Fruit fly (Drosophila melanogaster) whole organism, embryonic: Measurements from ENCODE around the gene CkIIalpha-i3.

ENCODE experiments used
- Antp ChIP-seq: fragments of 200-800 bp; sonication (Bioruptor generic); optimal IDR thresholded peaks from 3 replicates; lab custom pipeline; 2016; ENCODE audit warnings: missing biosample characterization, missing genetic modification characterization
- Atf6 ChIP-seq: fragments of 200-800 bp; sonication (Bioruptor generic); IDR thresholded peaks from 2 replicates; pipeline ENCODE4 v1.3.6; 2022; ENCODE audit warnings: missing biosample characterization, missing genetic modification characterization
- CG11093 ChIP-seq: fragments of 200-800 bp; sonication (Bioruptor generic); IDR thresholded peaks from 3 replicates; pipeline ENCODE4 v1.3.6; 2022; ENCODE audit warnings: missing biosample characterization, missing genetic modification characterization
- CG15269 ChIP-seq: fragments of 200-800 bp; sonication (Bioruptor generic); optimal IDR thresholded peaks from 2 replicates; lab custom pipeline; 2018; ENCODE audit warnings: missing biosample characterization, mild to moderate bottlenecking, missing genetic modification characterization, moderate library complexity
- CG15601 ChIP-seq: fragments of 200-800 bp; sonication (Bioruptor generic); optimal IDR thresholded peaks from 3 replicates; lab custom pipeline; 2019; ENCODE audit warnings: missing biosample characterization, mild to moderate bottlenecking, missing genetic modification characterization, moderate library complexity
- CG17328 ChIP-seq: fragments of 200-800 bp; sonication (Bioruptor generic); IDR thresholded peaks from 2 replicates; pipeline ENCODE4 v1.3.6; 2022; ENCODE audit warnings: missing biosample characterization, missing genetic modification characterization
- CG17361 ChIP-seq: fragments of 200-800 bp; sonication (Bioruptor generic); IDR thresholded peaks from 3 replicates; pipeline ENCODE4 v1.3.6; 2022; ENCODE audit warnings: missing biosample characterization, missing genetic modification characterization
- CG2116 ChIP-seq: fragments of 200-800 bp; sonication (Bioruptor generic); optimal IDR thresholded peaks from 3 replicates; lab custom pipeline; 2018; ENCODE audit warnings: missing biosample characterization, mild to moderate bottlenecking, missing genetic modification characterization
- CG2120 ChIP-seq: fragments of 200-800 bp; sonication (Bioruptor generic); optimal IDR thresholded peaks from 3 replicates; lab custom pipeline; 2016; ENCODE audit warnings: missing biosample characterization, missing genetic modification characterization
- CG2199 ChIP-seq: fragments of 200-800 bp; sonication (Bioruptor generic); IDR thresholded peaks from 3 replicates; pipeline ENCODE4 v1.3.6; 2022; ENCODE audit warnings: missing biosample characterization, missing genetic modification characterization
- CG31224 ChIP-seq: fragments of 200-800 bp; sonication (Bioruptor generic); IDR thresholded peaks from 2 replicates; pipeline ENCODE4 v1.3.6; 2022; ENCODE audit warnings: missing biosample characterization, missing genetic modification characterization
- CG33213 ChIP-seq: fragments of 200-800 bp; sonication (Bioruptor generic); optimal IDR thresholded peaks from 3 replicates; lab custom pipeline; 2016; ENCODE audit warnings: missing biosample characterization, missing genetic modification characterization
- CG3726 ChIP-seq: fragments of 200-800 bp; sonication (Bioruptor generic); IDR thresholded peaks from 3 replicates; pipeline ENCODE4, ENCODE4 v1.3.6; 2022; ENCODE audit warnings: missing biosample characterization, missing genetic modification characterization
- CG6254 ChIP-seq: fragments of 200-800 bp; sonication (Bioruptor generic); optimal IDR thresholded peaks from 3 replicates; lab custom pipeline; 2017; ENCODE audit warnings: mild to moderate bottlenecking, missing biosample characterization, missing genetic modification reagents, missing genetic modification characterization
- CG6765 ChIP-seq: fragments of 200-800 bp; sonication (Bioruptor generic); optimal IDR thresholded peaks from 3 replicates; lab custom pipeline; 2017; ENCODE audit warnings: missing biosample characterization, mild to moderate bottlenecking, missing genetic modification characterization
- CG7928 ChIP-seq: fragments of 200-800 bp; sonication (Bioruptor generic); optimal IDR thresholded peaks from 2 replicates; lab custom pipeline; 2017; ENCODE audit warnings: missing biosample characterization, mild to moderate bottlenecking, missing genetic modification characterization
- CG8089 ChIP-seq: fragments of 200-800 bp; sonication (Bioruptor generic); optimal IDR thresholded peaks from 3 replicates; lab custom pipeline; 2016; ENCODE audit warnings: missing biosample characterization, missing genetic modification characterization
- CG8924 ChIP-seq: fragments of 200-800 bp; optimal IDR thresholded peaks from 3 replicates; lab custom pipeline; 2019; ENCODE audit warnings: missing biosample characterization, mild to moderate bottlenecking, missing genetic modification characterization, moderate library complexity
- Dad ChIP-seq: fragments of 200-800 bp; sonication (Bioruptor generic); optimal IDR thresholded peaks from 3 replicates; lab custom pipeline; 2016; ENCODE audit warnings: missing biosample characterization, missing genetic modification characterization
- Drgx ChIP-seq: fragments of 200-800 bp; sonication (Bioruptor generic); IDR thresholded peaks from 2 replicates; pipeline ENCODE4 v1.3.6; 2022; ENCODE audit warnings: missing biosample characterization, missing genetic modification characterization
- E2f1 ChIP-seq: fragments of 200-800 bp; sonication (Bioruptor generic); IDR thresholded peaks from 2 replicates; pipeline ENCODE4 v1.3.6; 2022; ENCODE audit warnings: missing biosample characterization, missing genetic modification characterization
- E2f2 ChIP-seq: fragments of 200-800 bp; sonication (Bioruptor generic); IDR thresholded peaks from 2 replicates; pipeline ENCODE4 v1.3.6; 2022; ENCODE audit warnings: missing biosample characterization, missing genetic modification characterization
- Ets65A ChIP-seq: fragments of 200-800 bp; sonication (Bioruptor generic); peaks from one replicate; lab custom pipeline; 2016; ENCODE audit warnings: missing biosample characterization, missing genetic modification characterization
- H2.0 ChIP-seq: fragments of 200-800 bp; sonication (Bioruptor generic); IDR thresholded peaks from 2 replicates; pipeline ENCODE4 v1.3.6; 2022; ENCODE audit warnings: missing biosample characterization, missing genetic modification characterization
- Myb ChIP-seq: fragments of 200-800 bp; sonication (Bioruptor generic); optimal IDR thresholded peaks from 2 replicates; lab custom pipeline; 2016; ENCODE audit warnings: missing biosample characterization, missing genetic modification characterization
- Nf-YB ChIP-seq: fragments of 200-800 bp; sonication (Bioruptor generic); optimal IDR thresholded peaks from 3 replicates; lab custom pipeline; 2019; ENCODE audit warnings: missing biosample characterization, mild to moderate bottlenecking, missing genetic modification characterization, moderate library complexity
- Nf-YC ChIP-seq: fragments of 200-800 bp; optimal IDR thresholded peaks from 3 replicates; lab custom pipeline; 2019; ENCODE audit warnings: missing biosample characterization, mild to moderate bottlenecking, missing genetic modification characterization, moderate library complexity
- Sin3A ChIP-seq: fragments of >200 bp; optimal IDR thresholded peaks from 2 replicates; lab custom pipeline; 2018
- Ssrp ChIP-seq: fragments of 200-800 bp; sonication (Bioruptor generic); optimal IDR thresholded peaks from 2 replicates; lab custom pipeline; 2018; ENCODE audit warnings: missing biosample characterization, mild to moderate bottlenecking, missing genetic modification characterization, moderate library complexity
- Tbp ChIP-seq: fragments of >200 bp; optimal IDR thresholded peaks from 2 replicates; lab custom pipeline; 2018; ENCODE audit warnings: missing biosample characterization, missing genetic modification characterization
- Trl ChIP-seq, 3 experiments: fragments of >200 bp in 2 of 3; fragments of 200-800 bp in 1 of 3; sonication (Bioruptor generic) in 1 of 3; optimal IDR thresholded peaks; 2 replicates in 1 of 3; 3 replicates in 2 of 3; lab custom pipeline; 2016 to 2017; ENCODE audit warnings: missing biosample characterization in 1 of 3, missing genetic modification characterization in 1 of 3
- bbx ChIP-seq: fragments of 200-800 bp; sonication (Bioruptor generic); IDR thresholded peaks from 2 replicates; pipeline ENCODE4 v1.3.6; 2022; ENCODE audit warnings: missing biosample characterization, missing genetic modification characterization; ENCODE audit not compliant: partially characterized antibody
- caup ChIP-seq: fragments of 200-800 bp; sonication (Bioruptor generic); optimal IDR thresholded peaks from 3 replicates; lab custom pipeline; 2017; ENCODE audit warnings: missing biosample characterization, mild to moderate bottlenecking, missing genetic modification characterization, moderate library complexity; ENCODE audit not compliant: severe bottlenecking
- cg ChIP-seq: fragments of 200-800 bp; sonication (Bioruptor generic); optimal IDR thresholded peaks from 3 replicates; lab custom pipeline; 2019; ENCODE audit warnings: missing biosample characterization, mild to moderate bottlenecking, missing genetic modification characterization, moderate library complexity
- eyg ChIP-seq: fragments of 200-800 bp; sonication (Bioruptor generic); optimal IDR thresholded peaks from 3 replicates; lab custom pipeline; 2016; ENCODE audit warnings: missing biosample characterization, missing genetic modification characterization
- ftz-f1 ChIP-seq: fragments of 200-800 bp; sonication (Bioruptor generic); optimal IDR thresholded peaks from 2 replicates; lab custom pipeline; 2016; ENCODE audit warnings: missing biosample characterization, missing genetic modification characterization
- gsb ChIP-seq: fragments of 200-800 bp; sonication (Bioruptor generic); IDR thresholded peaks from 2 replicates; pipeline ENCODE4 v1.3.6; 2022; ENCODE audit warnings: missing biosample characterization, missing genetic modification characterization
- gsb-n ChIP-seq: fragments of 200-800 bp; sonication (Bioruptor generic); optimal IDR thresholded peaks from 3 replicates; lab custom pipeline; 2018; ENCODE audit warnings: missing biosample characterization, mild to moderate bottlenecking, missing genetic modification characterization
- ind ChIP-seq: fragments of 200-800 bp; sonication (Bioruptor generic); optimal IDR thresholded peaks from 3 replicates; lab custom pipeline; 2016; ENCODE audit warnings: missing biosample characterization, missing genetic modification characterization
- insv ChIP-seq, 2 experiments: fragments of 200-800 bp; sonication (Bioruptor generic); optimal IDR thresholded peaks; 3 replicates each; lab custom pipeline; 2016 to 2018; ENCODE audit warnings: missing biosample characterization in 2 of 2, missing genetic modification characterization in 2 of 2
- klu ChIP-seq: fragments of 200-800 bp; sonication (Bioruptor generic); IDR thresholded peaks from 2 replicates; pipeline ENCODE4 v1.3.6; 2022; ENCODE audit warnings: missing biosample characterization, missing genetic modification characterization
- p53 ChIP-seq: fragments of 200-800 bp; sonication (Bioruptor generic); optimal IDR thresholded peaks from 2 replicates; lab custom pipeline; 2016; ENCODE audit warnings: missing biosample characterization, missing genetic modification characterization
- pzg ChIP-seq: fragments of 200-800 bp; sonication (Bioruptor generic); optimal IDR thresholded peaks from 3 replicates; lab custom pipeline; 2018; ENCODE audit warnings: missing biosample characterization, mild to moderate bottlenecking, missing genetic modification characterization, moderate library complexity
- repo ChIP-seq: fragments of 200-800 bp; sonication (Bioruptor generic); optimal IDR thresholded peaks from 2 replicates; lab custom pipeline; 2016; ENCODE audit warnings: missing biosample characterization, missing genetic modification characterization
- ro ChIP-seq: fragments of 200-800 bp; sonication (Bioruptor generic); IDR thresholded peaks from 2 replicates; pipeline ENCODE4 v1.3.6; 2022; ENCODE audit warnings: missing biosample characterization, missing genetic modification characterization
- schlank ChIP-seq: fragments of 200-800 bp; sonication (Bioruptor generic); optimal IDR thresholded peaks from 2 replicates; lab custom pipeline; 2018; ENCODE audit warnings: missing biosample characterization, mild to moderate bottlenecking, missing genetic modification characterization
- shn ChIP-seq: fragments of 200-800 bp; sonication (Bioruptor generic); optimal IDR thresholded peaks from 3 replicates; lab custom pipeline; 2016; ENCODE audit warnings: missing biosample characterization, missing genetic modification characterization
- sisA ChIP-seq: fragments of 200-800 bp; sonication (Bioruptor generic); IDR thresholded peaks from 2 replicates; pipeline ENCODE4 v1.3.6; 2022; ENCODE audit warnings: missing biosample characterization, missing genetic modification characterization
- tx ChIP-seq: fragments of 200-800 bp; sonication (Bioruptor generic); optimal IDR thresholded peaks from 2 replicates; lab custom pipeline; 2016; ENCODE audit warnings: missing biosample characterization, missing genetic modification characterization
- wor ChIP-seq: fragments of 200-800 bp; sonication (Bioruptor generic); IDR thresholded peaks from 2 replicates; pipeline ENCODE4 v1.3.6; 2022; ENCODE audit warnings: missing biosample characterization, missing genetic modification characterization
- zen2 ChIP-seq: fragments of 200-800 bp; sonication (Bioruptor generic); IDR thresholded peaks from 3 replicates; pipeline ENCODE4 v1.3.6; 2022; ENCODE audit warnings: missing biosample characterization, missing genetic modification characterization; ENCODE audit not compliant: partially characterized antibody

CkIIalpha-i3 gene

dm6 chr3L:748329-749198, 38.2 kb upstream of the CkIIalpha-i3 start (continued):
- TF ChIP-seq klu (GFP tag; lab: Robert Waterston, UW) (no peak), cg (GFP tag; lab: Kevin White, UChicago) (no peak), H2.0 (no peak), Antp (GFP tag; lab: Kevin White, UChicago) (no peak), CG3726 (GFP tag; lab: Robert Waterston, UW) (no peak), CG6765 (GFP tag; lab: Kevin White, UChicago) (no peak), bbx (GFP tag; lab: Robert Waterston, UW) (no peak), eyg (GFP tag; lab: Kevin White, UChicago) (no peak), CG33213 (GFP tag; lab: Kevin White, UChicago) (no peak), CG17328 (GFP tag; lab: Robert Waterston, UW) (no peak), gsb-n (tag; lab: Kevin White, UChicago) (peak; percentile 57), CG31224 (no peak), E2f1 (GFP tag; lab: Robert Waterston, UW) (no peak), ftz-f1 (GFP tag; lab: Kevin White, UChicago) (no peak), CG17361 (GFP tag; lab: Robert Waterston, UW) (peak; percentile 3; the same call in 1 of the 3 replicates), CG7928 (no peak), Nf-YC (tag; lab: Kevin White, UChicago) (peak; percentile 96), CG2116 (no peak), ro (GFP tag; lab: Robert Waterston, UW) (no peak), Sin3A (no peak), shn (GFP tag; lab: Kevin White, UChicago) (no peak), CG8924 (tag; lab: Kevin White, UChicago) (no peak), zen2 (GFP tag; lab: Robert Waterston, UW) (peak; percentile 48; the same call in 1 of the 3 replicates), Tbp (peak; percentile 83), gsb (GFP tag; lab: Robert Waterston, UW) (no peak), Dad (no peak), E2f2 (GFP tag; lab: Robert Waterston, UW) (no peak), CG2199 (GFP tag; lab: Robert Waterston, UW) (peak; percentile 51; the same call in 1 of the 3 replicates), sisA (no peak), CG15269 (tag; lab: Kevin White, UChicago) (no peak), caup (GFP tag; lab: Kevin White, UChicago) (no peak), Myb (GFP tag; lab: Kevin White, UChicago) (no peak), schlank (tag; lab: Kevin White, UChicago) (no peak), Trl (optimal IDR thresholded peaks at IDR 0.05; lab: Kevin White, UChicago) (peak; percentile 80 to 83), Trl (GFP tag; optimal IDR thresholded peaks at IDR 0.05; lab: Kevin White, UChicago) (no peak), Nf-YB (GFP tag; lab: Kevin White, UChicago) (peak; percentile 98), CG2120 (GFP tag; lab: Kevin White, UChicago) (no peak), p53 (no peak), CG11093 (GFP tag; lab: Robert Waterston, UW) (no peak), ind (GFP tag; lab: Kevin White, UChicago) (no peak), insv (GFP tag; optimal IDR thresholded peaks at IDR 0.05; lab: Kevin White, UChicago) (no peak), CG15601 (no peak), Drgx (GFP tag; lab: Robert Waterston, UW) (peak; percentile 54), CG6254 (GFP tag; lab: Kevin White, UChicago) (no peak), repo (GFP tag; lab: Kevin White, UChicago) (no peak), Atf6 (GFP tag; lab: Robert Waterston, UW) (no peak), Ets65A (GFP tag; lab: Kevin White, UChicago) (no peak), pzg (no peak), tx (GFP tag; lab: Kevin White, UChicago) (no peak), CG8089 (GFP tag; lab: Kevin White, UChicago) (no peak), Ssrp (no peak), wor (GFP tag; lab: Robert Waterston, UW) (no peak)
